Comparison of ENCODE assay signal across 2 fruit fly cellular contexts in the genomic region with DNA sequence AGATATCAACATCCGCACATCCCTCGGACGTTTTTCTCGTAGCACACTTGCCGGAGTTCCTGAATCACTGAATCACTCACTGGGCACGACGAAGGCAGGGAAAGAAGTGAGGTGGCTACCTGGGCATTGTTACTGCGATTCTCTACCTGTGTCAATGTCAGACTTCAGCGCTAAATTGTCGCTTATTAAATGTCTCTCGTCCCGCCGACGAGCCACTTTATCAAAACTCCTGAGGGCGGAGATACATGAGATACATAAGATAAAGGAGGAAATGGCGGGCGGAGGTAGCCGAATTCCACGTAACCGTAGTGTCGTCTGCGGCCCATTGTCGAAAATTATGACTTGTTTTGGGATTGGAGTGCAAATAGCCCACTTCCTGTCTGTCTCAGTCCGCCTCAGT.
A peak's percentile ranks its signal among the peaks of the same experiment; 100 is the strongest.
TF ChIP-seq lines count a peak whose summit lies in the region.

No protein-coding gene starts in this region.

- no peak for TF ChIP-seq CTCF in whole organism, embryonic (GFP tag; optimal IDR thresholded peaks at IDR 0.05; lab: Kevin White, UChicago)

TF ChIP-seq in whole organism, embryonic, 481 proteins besides CTCF, POLR2A, EP300 and RAD21 (continues in another document):
- no peak for TF ChIP-seq CG33557 (GFP tag; optimal IDR thresholded peaks at IDR 0.05; lab: Kevin White, UChicago)
- no peak for TF ChIP-seq dm (GFP tag; optimal IDR thresholded peaks at IDR 0.05; lab: Kevin White, UChicago)
- TF ChIP-seq CG15269 (tag; optimal IDR thresholded peaks at IDR 0.05; lab: Kevin White, UChicago) = no peak
- TF ChIP-seq zen (tag; optimal IDR thresholded peaks at IDR 0.05; lab: Kevin White, UChicago) = peak; percentile 75
- TF ChIP-seq CG18476 (GFP tag; optimal IDR thresholded peaks at IDR 0.05; lab: Kevin White, UChicago) = no peak
- TF ChIP-seq CG16815 (GFP tag; optimal IDR thresholded peaks at IDR 0.05; lab: Kevin White, UChicago) = no peak
- no peak for TF ChIP-seq cwo (GFP tag; optimal IDR thresholded peaks at IDR 0.05; lab: Kevin White, UChicago)
- TF ChIP-seq bcd (GFP tag; optimal IDR thresholded peaks at IDR 0.05; lab: Kevin White, UChicago) = no peak
- peak; percentile 83 for TF ChIP-seq D (optimal IDR thresholded peaks at IDR 0.05; lab: Kevin White, UChicago)
- TF ChIP-seq D (GFP tag; optimal IDR thresholded peaks at IDR 0.05; lab: Kevin White, UChicago) = no peak
- TF ChIP-seq CG2875 (GFP tag; optimal IDR thresholded peaks at IDR 0.05; lab: Kevin White, UChicago) = no peak
- no peak for TF ChIP-seq Dip2 (GFP tag; IDR thresholded peaks at IDR 0.05; lab: Robert Waterston, UW)
- TF ChIP-seq CG11456 (GFP tag; IDR thresholded peaks at IDR 0.05; lab: Robert Waterston, UW) = no peak
- TF ChIP-seq CG17186 (GFP tag; optimal IDR thresholded peaks at IDR 0.05; lab: Kevin White, UChicago) = no peak
- no peak for TF ChIP-seq D19A (tag; optimal IDR thresholded peaks at IDR 0.05; lab: Kevin White, UChicago)
- TF ChIP-seq Ptx1 (GFP tag; IDR thresholded peaks at IDR 0.05; lab: Robert Waterston, UW) = no peak
- TF ChIP-seq ci (GFP tag; IDR thresholded peaks at IDR 0.05; lab: Robert Waterston, UW) = no peak
- no peak for TF ChIP-seq CG15514 (GFP tag; optimal IDR thresholded peaks at IDR 0.05; lab: Kevin White, UChicago)
- TF ChIP-seq kni (GFP tag; optimal IDR thresholded peaks at IDR 0.05; lab: Kevin White, UChicago) = peak; percentile 54
- no peak for TF ChIP-seq sr (GFP tag; IDR thresholded peaks at IDR 0.05; lab: Robert Waterston, UW)
- no peak for TF ChIP-seq rib (GFP tag; IDR thresholded peaks at IDR 0.05; lab: Robert Waterston, UW)
- TF ChIP-seq bab2 (GFP tag; optimal IDR thresholded peaks at IDR 0.05; lab: Kevin White, UChicago) = no peak
- no peak for TF ChIP-seq CG7987 (GFP tag; optimal IDR thresholded peaks at IDR 0.05; lab: Kevin White, UChicago)
- peak; percentile 10 for TF ChIP-seq grn (GFP tag; optimal IDR thresholded peaks at IDR 0.05; lab: Kevin White, UChicago)
- TF ChIP-seq croc (GFP tag; conservative IDR thresholded peaks at IDR 0.05; lab: Robert Waterston, UW) = no peak
- no peak for TF ChIP-seq CG42726 (GFP tag; IDR thresholded peaks at IDR 0.05; lab: Robert Waterston, UW; ENCODE audit: partially characterized antibody)
- TF ChIP-seq ac (GFP tag; optimal IDR thresholded peaks at IDR 0.05; lab: Kevin White, UChicago) = no peak
- peak; percentile 52 for TF ChIP-seq hth (optimal IDR thresholded peaks at IDR 0.05; lab: Kevin White, UChicago)
- no peak for TF ChIP-seq CG3838 (GFP tag; optimal IDR thresholded peaks at IDR 0.05; lab: Kevin White, UChicago)
- TF ChIP-seq MBD-R2 (GFP tag; IDR thresholded peaks at IDR 0.05; lab: Robert Waterston, UW) = no peak
- TF ChIP-seq pros (GFP tag; optimal IDR thresholded peaks at IDR 0.05; lab: Kevin White, UChicago) = peak; percentile 17
- no peak for TF ChIP-seq repo (GFP tag; optimal IDR thresholded peaks at IDR 0.05; lab: Kevin White, UChicago)
- TF ChIP-seq sima (GFP tag; optimal IDR thresholded peaks at IDR 0.05; lab: Kevin White, UChicago) = no peak
- no peak for TF ChIP-seq CG10274 (GFP tag; optimal IDR thresholded peaks at IDR 0.05; lab: Kevin White, UChicago)
- no peak for TF ChIP-seq CG10654 (GFP tag; optimal IDR thresholded peaks at IDR 0.05; lab: Kevin White, UChicago)
- TF ChIP-seq CG4854 (GFP tag; optimal IDR thresholded peaks at IDR 0.05; lab: Kevin White, UChicago) = no peak
- no peak for TF ChIP-seq NK7.1 (GFP tag; optimal IDR thresholded peaks at IDR 0.05; lab: Kevin White, UChicago)
- TF ChIP-seq Meics (GFP tag; optimal IDR thresholded peaks at IDR 0.05; lab: Kevin White, UChicago) = no peak
- TF ChIP-seq hkb (optimal IDR thresholded peaks at IDR 0.05; lab: Kevin White, UChicago) = no peak
- TF ChIP-seq hkb (GFP tag; IDR thresholded peaks at IDR 0.05; lab: Robert Waterston, UW) = no peak
- TF ChIP-seq CG17361 (GFP tag; IDR thresholded peaks at IDR 0.05; lab: Robert Waterston, UW) = no peak
- peak in 1 of 2 experiments; percentile 25 for TF ChIP-seq tll (GFP tag; optimal IDR thresholded peaks at IDR 0.05; lab: Kevin White, UChicago)
- no peak for TF ChIP-seq HLH54F (GFP tag; optimal IDR thresholded peaks at IDR 0.05; lab: Kevin White, UChicago)
- TF ChIP-seq Sox102F (GFP tag; optimal IDR thresholded peaks at IDR 0.05; lab: Kevin White, UChicago) = no peak
- TF ChIP-seq mam (GFP tag; optimal IDR thresholded peaks at IDR 0.05; lab: Kevin White, UChicago) = no peak
- no peak for TF ChIP-seq CG9727 (GFP tag; optimal IDR thresholded peaks at IDR 0.05; lab: Kevin White, UChicago)

TF ChIP-seq in whole organism, wandering third instar larva, 38 proteins besides CTCF, POLR2A, EP300 and RAD21:
- TF ChIP-seq dl (GFP tag; optimal IDR thresholded peaks at IDR 0.05; lab: Kevin White, UChicago; ENCODE audit: insufficient read depth in 1 of 2, partially characterized antibody in 2 of 2) (no peak), fru (GFP tag; optimal IDR thresholded peaks at IDR 0.05; lab: Kevin White, UChicago) (peak; percentile 54), brk (GFP tag; optimal IDR thresholded peaks at IDR 0.05; lab: Kevin White, UChicago) (no peak), usp (GFP tag; optimal IDR thresholded peaks at IDR 0.05; lab: Kevin White, UChicago) (no peak), Hr83 (GFP tag; optimal IDR thresholded peaks at IDR 0.05; lab: Kevin White, UChicago; ENCODE audit: poor library complexity, severe bottlenecking) (no peak)

Comparison
In these comparisons a context has a peak if more than half of its experiments do, and no peak if none do; other contexts are left out.
1. Of the 10 proteins assayed by ChIP-seq in both whole organism, embryonic and whole organism, wandering third instar larva: peak only in whole organism, embryonic: none; only in whole organism, wandering third instar larva: fru; in both: none; in neither: 9.